Fruit fly (Drosophila melanogaster) whole organism, embryonic: ENCODE results near the gene CG42399.

ENCODE experiments used
- Bdp1 ChIP-seq: fragments of 200-800 bp; sonication (Bioruptor generic); optimal IDR thresholded peaks from 3 replicates; lab custom pipeline; 2016; ENCODE audit warnings: missing biosample characterization, missing genetic modification characterization
- BtbVII ChIP-seq: fragments of 200-800 bp; sonication (Bioruptor generic); optimal IDR thresholded peaks from 3 replicates; lab custom pipeline; 2017; ENCODE audit warnings: missing biosample characterization, mild to moderate bottlenecking, missing genetic modification characterization
- Bteb2 ChIP-seq: fragments of 200-800 bp; sonication (Bioruptor generic); optimal IDR thresholded peaks from 2 replicates; lab custom pipeline; 2016; ENCODE audit warnings: missing biosample characterization, missing genetic modification characterization
- CG10209 ChIP-seq: fragments of 200-800 bp; sonication (Bioruptor generic); optimal IDR thresholded peaks from 3 replicates; lab custom pipeline; 2017; ENCODE audit warnings: missing biosample characterization, mild to moderate bottlenecking, missing genetic modification characterization, missing genetic modification reagents
- CG11398 ChIP-seq: fragments of 200-800 bp; sonication (Bioruptor generic); optimal IDR thresholded peaks from 2 replicates; lab custom pipeline; 2016; ENCODE audit warnings: missing biosample characterization, missing genetic modification characterization
- CG11456 ChIP-seq: fragments of 200-800 bp; sonication (Bioruptor generic); IDR thresholded peaks from 3 replicates; pipeline ENCODE4 v1.3.6; 2022; ENCODE audit warnings: missing biosample characterization, missing genetic modification characterization
- CG12299 ChIP-seq: fragments of 200-800 bp; sonication (Bioruptor generic); optimal IDR thresholded peaks from 2 replicates; lab custom pipeline; 2018; ENCODE audit warnings: missing biosample characterization, mild to moderate bottlenecking, missing genetic modification characterization
- CG1233 ChIP-seq: fragments of 200-800 bp; sonication (Bioruptor generic); optimal IDR thresholded peaks from 4 replicates; lab custom pipeline; 2018; ENCODE audit warnings: missing biosample characterization, mild to moderate bottlenecking, missing genetic modification characterization
- CG12769 ChIP-seq: fragments of 200-800 bp; sonication (Bioruptor generic); optimal IDR thresholded peaks from 2 replicates; lab custom pipeline; 2019; ENCODE audit warnings: missing biosample characterization, mild to moderate bottlenecking, missing genetic modification characterization, moderate library complexity
- CG13296 ChIP-seq: fragments of 200-800 bp; sonication (Bioruptor generic); optimal IDR thresholded peaks from 3 replicates; lab custom pipeline; 2018; ENCODE audit warnings: missing biosample characterization, mild to moderate bottlenecking, missing genetic modification characterization
- CG13775 ChIP-seq: fragments of 200-800 bp; sonication (Bioruptor generic); optimal IDR thresholded peaks from 3 replicates; lab custom pipeline; 2017; ENCODE audit warnings: missing biosample characterization, mild to moderate bottlenecking, missing genetic modification characterization
- CG14667 ChIP-seq: fragments of 200-800 bp; sonication (Bioruptor generic); IDR thresholded peaks from 2 replicates; pipeline ENCODE4 v1.3.6; 2022; ENCODE audit warnings: missing biosample characterization, missing genetic modification characterization
- CG1603 ChIP-seq: fragments of 200-800 bp; sonication (Bioruptor generic); optimal IDR thresholded peaks from 2 replicates; lab custom pipeline; 2019; ENCODE audit warnings: missing biosample characterization, mild to moderate bottlenecking, missing genetic modification characterization, moderate library complexity
- CG16863 ChIP-seq: fragments of 200-800 bp; sonication (Bioruptor generic); optimal IDR thresholded peaks from 3 replicates; lab custom pipeline; 2016; ENCODE audit warnings: missing biosample characterization, missing genetic modification characterization
- CG17361 ChIP-seq: fragments of 200-800 bp; sonication (Bioruptor generic); IDR thresholded peaks from 3 replicates; pipeline ENCODE4 v1.3.6; 2022; ENCODE audit warnings: missing biosample characterization, missing genetic modification characterization
- CG18476 ChIP-seq: fragments of 200-800 bp; sonication (Bioruptor generic); optimal IDR thresholded peaks from 2 replicates; lab custom pipeline; 2016; ENCODE audit warnings: missing biosample characterization, mild to moderate bottlenecking, missing genetic modification characterization
- CG2129 ChIP-seq: fragments of 200-800 bp; sonication (Bioruptor generic); IDR thresholded peaks from 2 replicates; pipeline ENCODE4 v1.3.6; 2022; ENCODE audit warnings: missing biosample characterization, missing genetic modification characterization; ENCODE audit not compliant: partially characterized antibody
- CG2199 ChIP-seq: fragments of 200-800 bp; sonication (Bioruptor generic); IDR thresholded peaks from 3 replicates; pipeline ENCODE4 v1.3.6; 2022; ENCODE audit warnings: missing biosample characterization, missing genetic modification characterization
- CG2875 ChIP-seq: fragments of 200-800 bp; sonication (Bioruptor generic); optimal IDR thresholded peaks from 2 replicates; lab custom pipeline; 2017; ENCODE audit warnings: missing biosample characterization, mild to moderate bottlenecking, missing genetic modification characterization, missing genetic modification reagents
- CG3281 ChIP-seq: fragments of 200-800 bp; sonication (Bioruptor generic); optimal IDR thresholded peaks from 3 replicates; lab custom pipeline; 2017; ENCODE audit warnings: missing biosample characterization, mild to moderate bottlenecking, missing genetic modification characterization
- CG33557 ChIP-seq: fragments of 200-800 bp; sonication (Bioruptor generic); optimal IDR thresholded peaks from 2 replicates; lab custom pipeline; 2019; ENCODE audit warnings: missing biosample characterization, mild to moderate bottlenecking, missing genetic modification characterization, moderate library complexity
- CG34376 ChIP-seq: fragments of 200-800 bp; sonication (Bioruptor generic); optimal IDR thresholded peaks from 2 replicates; lab custom pipeline; 2018; ENCODE audit warnings: missing biosample characterization, mild to moderate bottlenecking, missing genetic modification characterization
- CG3838 ChIP-seq: fragments of 200-800 bp; sonication (Bioruptor generic); optimal IDR thresholded peaks from 3 replicates; lab custom pipeline; 2016; ENCODE audit warnings: missing biosample characterization, missing genetic modification characterization
- CG3847 ChIP-seq: fragments of 200-800 bp; sonication (Bioruptor generic); IDR thresholded peaks from 2 replicates; pipeline ENCODE4 v1.3.6; 2022; ENCODE audit warnings: missing biosample characterization, missing genetic modification characterization
- CG4820 ChIP-seq: fragments of 200-800 bp; sonication (Bioruptor generic); optimal IDR thresholded peaks from 3 replicates; lab custom pipeline; 2016; ENCODE audit warnings: missing biosample characterization, missing genetic modification characterization
- CG6791 ChIP-seq: fragments of 200-800 bp; sonication (Bioruptor generic); IDR thresholded peaks from 3 replicates; pipeline ENCODE4 v1.3.6; 2022; ENCODE audit warnings: missing biosample characterization, missing genetic modification characterization; ENCODE audit not compliant: partially characterized antibody
- CG7745 ChIP-seq: fragments of 200-800 bp; sonication (Bioruptor generic); optimal IDR thresholded peaks from 2 replicates; lab custom pipeline; 2018; ENCODE audit warnings: missing biosample characterization, mild to moderate bottlenecking, missing genetic modification characterization, moderate library complexity
- CG7786 ChIP-seq: fragments of 200-800 bp; sonication (Bioruptor generic); optimal IDR thresholded peaks from 2 replicates; lab custom pipeline; 2016; ENCODE audit warnings: missing biosample characterization, missing genetic modification characterization
- CG8944 ChIP-seq: fragments of 200-800 bp; sonication (Bioruptor generic); optimal IDR thresholded peaks from 3 replicates; lab custom pipeline; 2016; ENCODE audit warnings: missing biosample characterization, missing genetic modification characterization
- CG9817 ChIP-seq: fragments of 200-800 bp; sonication (Bioruptor generic); optimal IDR thresholded peaks from 2 replicates; lab custom pipeline; 2018; ENCODE audit warnings: missing biosample characterization, mild to moderate bottlenecking, missing genetic modification characterization, moderate library complexity
- Fer3 ChIP-seq: fragments of 200-800 bp; sonication (Bioruptor generic); optimal IDR thresholded peaks from 2 replicates; lab custom pipeline; 2018; ENCODE audit warnings: missing biosample characterization, mild to moderate bottlenecking, missing genetic modification characterization, moderate library complexity
- HHEX ChIP-seq: fragments of 200-800 bp; sonication (Bioruptor generic); optimal IDR thresholded peaks from 3 replicates; lab custom pipeline; 2017; ENCODE audit warnings: missing biosample characterization, mild to moderate bottlenecking, missing genetic modification characterization, missing genetic modification reagents
- HLH3B ChIP-seq: fragments of 200-800 bp; sonication (Bioruptor generic); IDR thresholded peaks from 2 replicates; pipeline ENCODE4 v1.3.6; 2022; ENCODE audit warnings: missing biosample characterization, missing genetic modification characterization
- Med ChIP-seq: fragments of 200-800 bp; sonication (Bioruptor generic); peaks from one replicate; lab custom pipeline; 2016; ENCODE audit warnings: missing biosample characterization, missing genetic modification characterization, mild to moderate bottlenecking, inconsistent platforms, moderate library complexity
- Nf-YC ChIP-seq: fragments of 200-800 bp; optimal IDR thresholded peaks from 3 replicates; lab custom pipeline; 2019; ENCODE audit warnings: missing biosample characterization, mild to moderate bottlenecking, missing genetic modification characterization, moderate library complexity
- Side ChIP-seq: fragments of 200-800 bp; sonication (Bioruptor generic); optimal IDR thresholded peaks from 2 replicates; lab custom pipeline; 2016; ENCODE audit warnings: missing biosample characterization, missing genetic modification characterization
- chm ChIP-seq: fragments of 200-800 bp; sonication (Bioruptor generic); IDR thresholded peaks from 2 replicates; pipeline ENCODE4 v1.3.6; 2022; ENCODE audit warnings: missing biosample characterization, missing genetic modification characterization
- dm ChIP-seq: fragments of 200-800 bp; sonication (Bioruptor generic); optimal IDR thresholded peaks from 3 replicates; lab custom pipeline; 2016; ENCODE audit warnings: missing biosample characterization, missing genetic modification characterization
- gsb ChIP-seq: fragments of 200-800 bp; sonication (Bioruptor generic); IDR thresholded peaks from 2 replicates; pipeline ENCODE4 v1.3.6; 2022; ENCODE audit warnings: missing biosample characterization, missing genetic modification characterization
- lbe ChIP-seq: fragments of 200-800 bp; sonication (Bioruptor generic); optimal IDR thresholded peaks from 2 replicates; lab custom pipeline; 2016; ENCODE audit warnings: missing biosample characterization, mild to moderate bottlenecking, missing genetic modification characterization
- lilli ChIP-seq: fragments of 200-800 bp; sonication (Bioruptor generic); optimal IDR thresholded peaks from 3 replicates; lab custom pipeline; 2016; ENCODE audit warnings: missing biosample characterization, missing genetic modification characterization
- org-1 ChIP-seq: fragments of 200-800 bp; sonication (Bioruptor generic); optimal IDR thresholded peaks from 2 replicates; lab custom pipeline; 2017; ENCODE audit warnings: missing biosample characterization, missing genetic modification characterization
- pfk ChIP-seq: fragments of 200-800 bp; sonication (Bioruptor generic); optimal IDR thresholded peaks from 2 replicates; lab custom pipeline; 2018; ENCODE audit warnings: missing biosample characterization, mild to moderate bottlenecking, missing genetic modification characterization, moderate library complexity
- pnt ChIP-seq: fragments of 200-800 bp; sonication (Bioruptor generic); optimal IDR thresholded peaks from 3 replicates; lab custom pipeline; 2016; ENCODE audit warnings: missing biosample characterization, missing genetic modification characterization
- run ChIP-seq: fragments of 200-800 bp; sonication (Bioruptor generic); optimal IDR thresholded peaks from 3 replicates; lab custom pipeline; 2018; ENCODE audit warnings: missing biosample characterization, mild to moderate bottlenecking, missing genetic modification characterization
- salm ChIP-seq: fragments of 200-800 bp; sonication (Bioruptor generic); optimal IDR thresholded peaks from 2 replicates; lab custom pipeline; 2018; ENCODE audit warnings: missing biosample characterization, mild to moderate bottlenecking, missing genetic modification characterization
- sc ChIP-seq, 3 experiments: fragments of >200 bp in 2 of 3; fragments of 200-800 bp in 1 of 3; sonication (Bioruptor generic) in 1 of 3; optimal IDR thresholded peaks; 2 replicates in 2 of 3; 3 replicates in 1 of 3; lab custom pipeline; 2017; ENCODE audit warnings: mild to moderate bottlenecking in 1 of 3, missing biosample characterization in 1 of 3, missing genetic modification characterization in 1 of 3, missing genetic modification reagents in 1 of 3
- seq ChIP-seq: fragments of 200-800 bp; sonication (Bioruptor generic); IDR thresholded peaks from 2 replicates; pipeline ENCODE4 v1.3.6; 2022; ENCODE audit warnings: missing biosample characterization, missing genetic modification characterization
- so ChIP-seq: fragments of 200-800 bp; sonication (Bioruptor generic); IDR thresholded peaks from 3 replicates; pipeline ENCODE4 v1.3.6; 2022; ENCODE audit warnings: missing biosample characterization, missing genetic modification characterization
- yki ChIP-seq: fragments of >200 bp; optimal IDR thresholded peaks from 3 replicates; lab custom pipeline; 2018
- z ChIP-seq: fragments of 200-800 bp; sonication (Bioruptor generic); IDR thresholded peaks from 3 replicates; pipeline ENCODE4 v1.3.6; 2022; ENCODE audit warnings: missing biosample characterization, missing genetic modification characterization

The CG42399 gene

dm6 chr2L:117750-118149, 35.4 kb downstream of the CG42399 start (continued):
- TF ChIP-seq CG2199 (GFP tag; lab: Robert Waterston, UW): no peak
- no peak for TF ChIP-seq Nf-YC (tag; lab: Kevin White, UChicago)
- TF ChIP-seq sc (optimal IDR thresholded peaks at IDR 0.05; lab: Kevin White, UChicago): no peak
- TF ChIP-seq sc (GFP tag; optimal IDR thresholded peaks at IDR 0.05; lab: Kevin White, UChicago): no peak
- TF ChIP-seq CG4820 (GFP tag; lab: Kevin White, UChicago): no peak
- TF ChIP-seq lbe: no peak
- no peak for TF ChIP-seq CG6791 (GFP tag; lab: Robert Waterston, UW)
- TF ChIP-seq Fer3 (tag; lab: Kevin White, UChicago): peak; percentile 35
- TF ChIP-seq CG1233 (GFP tag; lab: Kevin White, UChicago): peak; percentile 43
- peak; percentile 28 for TF ChIP-seq CG12769 (tag; lab: Kevin White, UChicago)
- TF ChIP-seq CG18476 (GFP tag; lab: Kevin White, UChicago): no peak
- peak; percentile 15 for TF ChIP-seq Bdp1
- peak; percentile 85 for TF ChIP-seq Med (GFP tag; lab: Kevin White, UChicago)
- TF ChIP-seq z: no peak
- TF ChIP-seq CG16863: no peak
- no peak for TF ChIP-seq CG3838
- TF ChIP-seq so (GFP tag; lab: Robert Waterston, UW): peak; percentile 45; the same call in 1 of the 3 replicates
- peak; percentile 34 for TF ChIP-seq CG3281
- peak; percentile 39; the same call in 1 of the 2 replicates for TF ChIP-seq HLH3B (GFP tag; lab: Robert Waterston, UW)
- no peak for TF ChIP-seq pnt
- no peak for TF ChIP-seq dm (GFP tag; lab: Kevin White, UChicago)
- TF ChIP-seq CG34376 (GFP tag; lab: Kevin White, UChicago): peak; percentile 16
- no peak for TF ChIP-seq CG11456 (GFP tag; lab: Robert Waterston, UW)
- no peak for TF ChIP-seq yki (lab: Kevin White, UChicago)
- no peak for TF ChIP-seq CG7745
- peak; percentile 54 for TF ChIP-seq BtbVII (GFP tag; lab: Kevin White, UChicago)
- TF ChIP-seq salm: no peak
- TF ChIP-seq seq (GFP tag; lab: Robert Waterston, UW): peak; percentile 28; the same call in 1 of the 2 replicates
- TF ChIP-seq CG13775 (GFP tag; lab: Kevin White, UChicago): no peak
- no peak for TF ChIP-seq run (tag; lab: Kevin White, UChicago)
- peak; percentile 19 for TF ChIP-seq CG10209 (GFP tag; lab: Kevin White, UChicago)
- TF ChIP-seq HHEX (GFP tag; lab: Kevin White, UChicago): peak; percentile 61
- TF ChIP-seq chm (GFP tag; lab: Robert Waterston, UW): peak; percentile 54; the same call in 1 of the 2 replicates
- no peak for TF ChIP-seq CG17361
- no peak for TF ChIP-seq org-1 (GFP tag; lab: Kevin White, UChicago)
- no peak for TF ChIP-seq lilli (GFP tag; lab: Kevin White, UChicago)
- no peak for TF ChIP-seq CG2129 (GFP tag; lab: Robert Waterston, UW)
- TF ChIP-seq CG33557: peak; percentile 13
- no peak for TF ChIP-seq CG7786
- TF ChIP-seq CG12299 (tag; lab: Kevin White, UChicago): peak; percentile 28
- TF ChIP-seq CG2875 (GFP tag; lab: Kevin White, UChicago): peak; percentile 56
- 0 out of 2 replicates have a peak, but pooled peaks have one; percentile 10 for TF ChIP-seq gsb (GFP tag; lab: Robert Waterston, UW)
- no peak for TF ChIP-seq CG9817 (tag; lab: Kevin White, UChicago)
- peak; percentile 32 for TF ChIP-seq pfk
- no peak for TF ChIP-seq CG11398 (GFP tag; lab: Kevin White, UChicago)
- peak; percentile 67 for TF ChIP-seq CG13296 (GFP tag; lab: Kevin White, UChicago)
- TF ChIP-seq CG1603 (tag; lab: Kevin White, UChicago): peak; percentile 14
- no peak for TF ChIP-seq CG8944 (GFP tag; lab: Kevin White, UChicago)
- TF ChIP-seq CG14667 (GFP tag; lab: Robert Waterston, UW): no peak
- no peak for TF ChIP-seq CG3847 (GFP tag; lab: Robert Waterston, UW)
- no peak for TF ChIP-seq Side (GFP tag; lab: Kevin White, UChicago)
- TF ChIP-seq Bteb2 (GFP tag; lab: Kevin White, UChicago): no peak
